Fruit fly (Drosophila melanogaster): ENCODE measurements around the gene CG4950.

DNA sequence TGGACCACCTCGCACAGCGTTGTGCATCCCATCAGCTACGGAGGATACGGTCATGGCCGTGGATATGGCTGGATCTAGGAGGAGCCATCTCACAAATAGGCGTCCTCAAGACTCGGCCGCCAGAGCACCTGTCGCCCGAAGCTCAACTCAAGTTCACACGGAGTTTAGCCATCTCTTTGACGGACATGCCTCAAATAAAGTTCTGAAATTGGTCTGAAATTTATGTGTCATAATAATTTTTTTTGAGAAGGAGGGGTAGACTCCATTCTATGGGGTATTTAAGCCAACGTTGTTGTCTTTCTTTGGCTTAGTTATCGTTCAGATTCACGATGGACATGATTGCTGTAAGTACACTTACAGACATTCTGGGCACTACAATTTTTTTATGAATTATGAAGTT, 4.9 kb downstream of the CG4950 start, which contains the start of gene CG13070:
- TF ChIP-seq rn (GFP tag; IDR thresholded peaks at IDR 0.05) (no peak), fd96Ca (GFP tag; IDR thresholded peaks at IDR 0.05) (no peak), CG8159 (tag; optimal IDR thresholded peaks at IDR 0.05) (no peak), CG4496 (GFP tag; IDR thresholded peaks at IDR 0.05) (no peak), CG15710 (tag; optimal IDR thresholded peaks at IDR 0.05) (no peak), Ets98B (GFP tag; IDR thresholded peaks at IDR 0.05) (no peak), CG8301 (tag; optimal IDR thresholded peaks at IDR 0.05) (no peak), CG14655 (GFP tag; optimal IDR thresholded peaks at IDR 0.05) (no peak), CG9948 (tag; optimal IDR thresholded peaks at IDR 0.05) (no peak), CG13204 (GFP tag; optimal IDR thresholded peaks at IDR 0.05) (no peak), Pif1A (GFP tag; optimal IDR thresholded peaks at IDR 0.05) (no peak)
